Fruit fly (Drosophila melanogaster) whole organism, wandering third instar larva: ENCODE data around the gene gfzf.

Experiments used
- Abd-B ChIP-seq: fragments of >200 bp; optimal IDR thresholded peaks from 2 replicates; lab custom pipeline; 2017; ENCODE audit warnings: missing biosample characterization, missing genetic modification characterization
- CG32264 ChIP-seq: fragments of 200-800 bp; sonication (Bioruptor generic); optimal IDR thresholded peaks from 2 replicates; lab custom pipeline; 2016; ENCODE audit warnings: missing biosample characterization, missing genetic modification characterization
- CG9705 ChIP-seq: fragments of 200-800 bp; sonication (Bioruptor generic); optimal IDR thresholded peaks from 2 replicates; lab custom pipeline; 2018; ENCODE audit warnings: missing biosample characterization, mild to moderate bottlenecking, missing genetic modification characterization
- CrebA ChIP-seq: fragments of 200-800 bp; sonication (Bioruptor generic); optimal IDR thresholded peaks from 2 replicates; lab custom pipeline; 2016; ENCODE audit warnings: missing biosample characterization, mild to moderate bottlenecking, missing genetic modification characterization, borderline replicate concordance
- Dfd ChIP-seq: fragments of >200 bp; optimal IDR thresholded peaks from 2 replicates; lab custom pipeline; 2017; ENCODE audit warnings: missing biosample characterization, missing genetic modification characterization
- Dif ChIP-seq: fragments of 200-275, 200-300 bp; sonication (Bioruptor generic); optimal IDR thresholded peaks from 2 replicates; lab custom pipeline; 2018; ENCODE audit warnings: missing biosample characterization, missing genetic modification characterization; ENCODE audit not compliant: partially characterized antibody
- GATAd ChIP-seq: sonication (Bioruptor generic); optimal IDR thresholded peaks from 2 replicates; lab custom pipeline; 2016; ENCODE audit warnings: missing biosample characterization, missing genetic modification characterization
- HLH106 ChIP-seq: fragments of 200-800 bp; optimal IDR thresholded peaks from 3 replicates; lab custom pipeline; 2019; ENCODE audit warnings: missing biosample characterization, mild to moderate bottlenecking, missing genetic modification characterization, moderate library complexity
- Hnf4 ChIP-seq: fragments of 200-800 bp; sonication (Bioruptor generic); optimal IDR thresholded peaks from 2 replicates; lab custom pipeline; 2016; ENCODE audit warnings: missing biosample characterization, mild to moderate bottlenecking, missing genetic modification characterization
- Hr78 ChIP-seq: fragments of >200 bp; optimal IDR thresholded peaks from 2 replicates; lab custom pipeline; 2017; ENCODE audit warnings: missing biosample characterization, missing genetic modification characterization
- Hr83 ChIP-seq: fragments of 200-300 bp; sonication (Bioruptor generic); optimal IDR thresholded peaks from 2 replicates; lab custom pipeline; 2016; ENCODE audit warnings: missing biosample characterization, mild to moderate bottlenecking, missing genetic modification characterization, moderate library complexity; ENCODE audit not compliant: poor library complexity, severe bottlenecking
- Jra ChIP-seq: sonication (Bioruptor generic); optimal IDR thresholded peaks from 2 replicates; lab custom pipeline; 2016; ENCODE audit warnings: missing biosample characterization, missing genetic modification characterization
- Mio ChIP-seq: sonication (Bioruptor generic); optimal IDR thresholded peaks from 2 replicates; lab custom pipeline; 2016; ENCODE audit warnings: missing biosample characterization, missing genetic modification characterization
- Myc ChIP-seq: fragments of >200 bp; optimal IDR thresholded peaks from 2 replicates; lab custom pipeline; 2017
- N ChIP-seq: fragments of >200 bp; optimal IDR thresholded peaks from 2 replicates; lab custom pipeline; 2018; ENCODE audit warnings: missing biosample characterization, missing external identifiers, missing genetic modification characterization
- OdsH ChIP-seq: fragments of 200-800 bp; sonication (Bioruptor generic); optimal IDR thresholded peaks from 2 replicates; lab custom pipeline; 2016; ENCODE audit warnings: missing biosample characterization, mild to moderate bottlenecking, missing genetic modification characterization
- Rel ChIP-seq, 2 experiments: fragments of 200-800 bp; sonication (Bioruptor generic) in 1 of 2; optimal IDR thresholded peaks; 2 replicates in 1 of 2; 3 replicates in 1 of 2; lab custom pipeline; 2016 to 2019; ENCODE audit warnings: mild to moderate bottlenecking in 2 of 2, missing biosample characterization in 2 of 2, missing genetic modification characterization in 2 of 2, moderate library complexity in 1 of 2
- Sp1 ChIP-seq: fragments of 200-800 bp; sonication (Bioruptor generic); optimal IDR thresholded peaks from 3 replicates; lab custom pipeline; 2019; ENCODE audit warnings: missing biosample characterization, mild to moderate bottlenecking, missing genetic modification characterization, moderate library complexity
- Vsx2 ChIP-seq: fragments of 200-300, 225-300 bp; sonication (Bioruptor generic); optimal IDR thresholded peaks from 2 replicates; lab custom pipeline; 2018; ENCODE audit warnings: missing biosample characterization, missing genetic modification characterization; ENCODE audit not compliant: partially characterized antibody
- br ChIP-seq: fragments of 200-800 bp; sonication (Bioruptor generic); optimal IDR thresholded peaks from 2 replicates; lab custom pipeline; 2016; ENCODE audit warnings: missing biosample characterization, missing genetic modification characterization
- brk ChIP-seq: fragments of 200-800 bp; sonication (Bioruptor generic); optimal IDR thresholded peaks from 2 replicates; lab custom pipeline; 2016; ENCODE audit warnings: missing biosample characterization, mild to moderate bottlenecking, missing genetic modification characterization
- dl ChIP-seq, 2 experiments: fragments of 175-275, 200-275 bp in 1 of 2; fragments of 200-275 bp in 1 of 2; sonication (Bioruptor generic); optimal IDR thresholded peaks; lab custom pipeline; 2018; ENCODE audit warnings: mild to moderate bottlenecking in 2 of 2, missing biosample characterization in 2 of 2, missing genetic modification characterization in 2 of 2, moderate library complexity in 2 of 2; ENCODE audit not compliant: partially characterized antibody in 2 of 2, insufficient read depth in 1 of 2
- dmrt93B ChIP-seq: fragments of 200-800 bp; sonication (Bioruptor generic); optimal IDR thresholded peaks from 2 replicates; lab custom pipeline; 2018; ENCODE audit warnings: missing biosample characterization, mild to moderate bottlenecking, missing genetic modification characterization
- dsf ChIP-seq: sonication (Bioruptor generic); optimal IDR thresholded peaks from 2 replicates; lab custom pipeline; 2016; ENCODE audit warnings: missing biosample characterization, missing genetic modification characterization, borderline replicate concordance
- ey ChIP-seq: fragments of 200-800 bp; sonication (Bioruptor generic); optimal IDR thresholded peaks from 2 replicates; lab custom pipeline; 2016; ENCODE audit warnings: missing biosample characterization, missing genetic modification characterization
- foxo ChIP-seq, 2 experiments: fragments of 200-800 bp; sonication (Bioruptor generic); optimal IDR thresholded peaks; 2 replicates in 1 of 2; 3 replicates in 1 of 2; lab custom pipeline; 2016 to 2017; ENCODE audit warnings: missing biosample characterization in 2 of 2, missing genetic modification characterization in 2 of 2
- fru ChIP-seq: fragments of 200-800 bp; sonication (Bioruptor generic); optimal IDR thresholded peaks from 3 replicates; lab custom pipeline; 2016; ENCODE audit warnings: missing biosample characterization, mild to moderate bottlenecking, missing genetic modification characterization
- h ChIP-seq: fragments of 200-800 bp; sonication (Bioruptor generic); optimal IDR thresholded peaks from 3 replicates; lab custom pipeline; 2016; ENCODE audit warnings: missing biosample characterization, mild to moderate bottlenecking, missing genetic modification characterization
- jim ChIP-seq: fragments of 175-275, 200-325 bp; sonication (Bioruptor generic); optimal IDR thresholded peaks from 2 replicates; lab custom pipeline; 2016; ENCODE audit warnings: missing biosample characterization, mild to moderate bottlenecking, missing genetic modification characterization
- lola ChIP-seq: fragments of >200 bp; optimal IDR thresholded peaks from 2 replicates; lab custom pipeline; 2017; ENCODE audit warnings: missing biosample characterization, missing genetic modification characterization
- pan ChIP-seq: fragments of >200 bp; optimal IDR thresholded peaks from 2 replicates; lab custom pipeline; 2017
- psq ChIP-seq: fragments of 200-800 bp; sonication (Bioruptor generic); optimal IDR thresholded peaks from 3 replicates; lab custom pipeline; 2017; ENCODE audit warnings: missing biosample characterization, mild to moderate bottlenecking, missing genetic modification characterization, moderate library complexity
- rgr ChIP-seq: fragments of 200-800 bp; sonication (Bioruptor generic); optimal IDR thresholded peaks from 3 replicates; lab custom pipeline; 2016; ENCODE audit warnings: missing biosample characterization, mild to moderate bottlenecking, missing genetic modification characterization
- sage ChIP-seq: fragments of 200-800 bp; sonication (Bioruptor generic); optimal IDR thresholded peaks from 2 replicates; lab custom pipeline; 2016; ENCODE audit warnings: missing biosample characterization, mild to moderate bottlenecking, missing genetic modification characterization
- sv ChIP-seq: fragments of 200-800 bp; sonication (Bioruptor generic); optimal IDR thresholded peaks from 3 replicates; lab custom pipeline; 2016; ENCODE audit warnings: missing biosample characterization, missing genetic modification characterization
- tai ChIP-seq: sonication (Bioruptor generic); optimal IDR thresholded peaks from 2 replicates; lab custom pipeline; 2016; ENCODE audit warnings: missing biosample characterization, missing genetic modification characterization
- usp ChIP-seq: fragments of >200 bp; optimal IDR thresholded peaks from 2 replicates; lab custom pipeline; 2017; ENCODE audit warnings: missing biosample characterization, missing genetic modification characterization
- woc ChIP-seq: sonication (Bioruptor generic); optimal IDR thresholded peaks from 2 replicates; lab custom pipeline; 2016; ENCODE audit warnings: missing biosample characterization, mild to moderate bottlenecking, missing genetic modification characterization

gfzf gene

DNA sequence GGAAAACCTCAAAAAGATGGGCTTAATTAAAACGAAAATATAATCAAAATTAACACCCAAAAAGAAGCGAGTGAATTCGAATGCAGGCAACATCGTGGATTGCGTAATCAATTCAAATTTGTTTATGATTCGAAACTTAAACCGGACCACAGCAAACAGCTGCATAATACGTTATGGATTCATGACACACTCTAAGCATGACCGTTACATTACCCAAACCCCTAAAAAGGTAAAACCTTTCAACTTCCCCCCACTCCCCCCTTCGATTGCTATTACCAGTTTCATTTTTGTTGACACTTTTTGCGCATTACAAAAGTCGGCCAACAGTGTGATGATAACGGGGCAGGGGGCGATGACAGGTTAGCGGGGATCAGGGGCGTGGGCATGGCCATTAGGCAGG lies 19.2 kb upstream of the gfzf start:
- no peak for TF ChIP-seq dmrt93B
- TF ChIP-seq usp (GFP tag; lab: Kevin White, UChicago), result no peak
- no peak for TF ChIP-seq pan
- no peak for TF ChIP-seq sv (GFP tag; lab: Kevin White, UChicago)
- no peak for TF ChIP-seq rgr (GFP tag; lab: Kevin White, UChicago)
- TF ChIP-seq GATAd (GFP tag; lab: Kevin White, UChicago), result no peak
- no peak for TF ChIP-seq foxo (GFP tag; optimal IDR thresholded peaks at IDR 0.05; lab: Kevin White, UChicago)
- no peak for TF ChIP-seq woc (GFP tag; lab: Kevin White, UChicago)
- no peak for TF ChIP-seq Myc
- no peak for TF ChIP-seq Hr83 (GFP tag; lab: Kevin White, UChicago)
- no peak for TF ChIP-seq HLH106 (tag; lab: Kevin White, UChicago)
- TF ChIP-seq, all 38 proteins: peak for 0

DNA sequence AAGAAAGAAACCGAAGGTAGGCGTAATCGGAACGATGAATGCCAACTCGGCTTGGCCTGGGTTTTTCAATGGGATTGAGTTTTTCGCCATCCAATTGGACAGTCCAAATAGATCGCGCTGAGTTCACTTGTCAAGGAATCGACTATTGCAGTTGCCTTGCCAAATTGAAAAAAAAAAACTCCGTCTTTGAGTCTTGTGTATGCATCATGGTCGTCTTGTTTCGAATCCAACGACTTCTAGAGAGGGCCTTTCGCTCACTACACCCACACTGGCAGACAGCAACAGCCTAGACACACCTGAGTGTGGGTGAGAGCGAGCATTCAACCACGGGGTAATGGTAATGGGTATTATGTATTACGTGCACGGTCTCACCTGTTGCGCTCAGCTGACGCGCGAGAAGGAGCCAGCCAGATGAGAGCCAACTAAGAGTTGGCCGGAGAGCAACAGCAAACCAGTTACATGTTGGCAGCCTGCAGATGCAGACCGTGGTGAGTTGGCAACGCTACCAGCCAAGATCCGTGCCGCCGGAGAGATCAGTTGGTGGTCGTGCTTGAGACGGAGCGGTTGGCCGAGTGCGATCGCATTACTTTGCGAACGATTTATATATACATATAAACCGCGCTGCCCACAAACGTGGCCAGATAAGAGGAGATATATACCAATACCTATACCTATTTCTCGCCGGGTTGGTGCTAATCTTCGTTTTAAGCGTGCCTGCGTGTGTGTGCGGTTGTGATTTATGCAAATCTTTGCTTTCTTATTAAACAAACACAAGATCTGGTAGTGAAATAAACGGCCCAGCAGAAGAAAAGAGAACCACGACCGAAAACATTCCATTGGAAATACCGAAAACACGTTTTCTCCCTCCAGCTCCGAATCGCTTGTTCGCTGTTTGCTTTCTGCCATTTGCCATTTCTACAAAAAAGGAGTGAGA lies 11.9 kb upstream of the gfzf start, which contains the start of gene sas:
TSS of gene sas (plus strand) at position 453 of the 934 bp plus-strand sequence.
- no peak for TF ChIP-seq dmrt93B
- no peak for TF ChIP-seq Jra (GFP tag; lab: Kevin White, UChicago)
- TF ChIP-seq N (GFP tag; lab: Kevin White, UChicago), result no peak
- no peak for TF ChIP-seq Abd-B
- peak; percentile 9 for TF ChIP-seq br (GFP tag; lab: Kevin White, UChicago)
- no peak for TF ChIP-seq woc (GFP tag; lab: Kevin White, UChicago)
- TF ChIP-seq CrebA (GFP tag; lab: Kevin White, UChicago), result peak; percentile 62
- TF ChIP-seq foxo (GFP tag; optimal IDR thresholded peaks at IDR 0.05; lab: Kevin White, UChicago), result no peak
- no peak for TF ChIP-seq brk
- TF ChIP-seq usp (GFP tag; lab: Kevin White, UChicago), result no peak
- TF ChIP-seq psq (GFP tag; lab: Kevin White, UChicago), result no peak
- TF ChIP-seq fru (GFP tag; lab: Kevin White, UChicago), result peak; percentile 18
- peak; percentile 2 for TF ChIP-seq h (GFP tag; lab: Kevin White, UChicago)
- peak; percentile 22 for TF ChIP-seq Sp1
- TF ChIP-seq lola (GFP tag; lab: Kevin White, UChicago), result no peak
- TF ChIP-seq Hr83 (GFP tag; lab: Kevin White, UChicago), result no peak
- TF ChIP-seq dsf (GFP tag; lab: Kevin White, UChicago), result no peak
- no peak for TF ChIP-seq pan
- no peak for TF ChIP-seq rgr (GFP tag; lab: Kevin White, UChicago)
- peak; percentile 69 for TF ChIP-seq Vsx2 (GFP tag; lab: Kevin White, UChicago)
- TF ChIP-seq tai, result no peak
- no peak for TF ChIP-seq GATAd (GFP tag; lab: Kevin White, UChicago)
- TF ChIP-seq Rel (GFP tag; optimal IDR thresholded peaks at IDR 0.05; lab: Kevin White, UChicago), result no peak
- peak; percentile 13 for TF ChIP-seq Rel (tag; optimal IDR thresholded peaks at IDR 0.05; lab: Kevin White, UChicago)
- peak; percentile 32 for TF ChIP-seq Dif (GFP tag; lab: Kevin White, UChicago)
- TF ChIP-seq CG9705 (GFP tag; lab: Kevin White, UChicago), result no peak
- no peak for TF ChIP-seq sage
- TF ChIP-seq Hr78 (GFP tag; lab: Kevin White, UChicago), result no peak
- TF ChIP-seq CG32264 (GFP tag; lab: Kevin White, UChicago), result no peak
- no peak for TF ChIP-seq Hnf4
- no peak for TF ChIP-seq Dfd (GFP tag; lab: Kevin White, UChicago)
- TF ChIP-seq Myc, result no peak
- TF ChIP-seq ey, result no peak
- no peak for TF ChIP-seq OdsH (GFP tag; lab: Kevin White, UChicago)
- no peak for TF ChIP-seq Mio
- TF ChIP-seq dl (GFP tag; optimal IDR thresholded peaks at IDR 0.05; lab: Kevin White, UChicago; ENCODE audit: insufficient read depth in 1 of 2, partially characterized antibody in 2 of 2), result peak in 1 of 2 experiments; percentile 58
- TF ChIP-seq jim (GFP tag; lab: Kevin White, UChicago), result no peak
- TF ChIP-seq HLH106 (tag; lab: Kevin White, UChicago), result no peak
- no peak for TF ChIP-seq sv (GFP tag; lab: Kevin White, UChicago)
